Worm (Caenorhabditis elegans) whole organism, L1 larva: ENCODE results near the gene F37C12.14.

Experiments
- C04F5.9 ChIP-seq: sonication (generic microtip); optimal IDR thresholded peaks from 2 replicates; lab custom pipeline; 2016; ENCODE audit warnings: missing genetic modification characterization, missing compliant biosample characterization
- F16B12.6 ChIP-seq: fragments of 150-350 bp; optimal IDR thresholded peaks from 2 replicates; lab custom pipeline; 2014; ENCODE audit warnings: missing biosample characterization, missing genetic modification characterization
- aha-1 ChIP-seq: fragments of 150-350 bp; optimal IDR thresholded peaks from 2 replicates; lab custom pipeline; 2014; ENCODE audit warnings: missing biosample characterization, missing genetic modification characterization
- alr-1 ChIP-seq: fragments of 200-800 bp; sonication (Bioruptor generic); optimal IDR thresholded peaks from 2 replicates; lab custom pipeline; 2018; ENCODE audit warnings: borderline replicate concordance, mild to moderate bottlenecking, missing genetic modification characterization, missing compliant biosample characterization
- ceh-8 ChIP-seq: fragments of 200-800 bp; sonication (Bioruptor generic); optimal IDR thresholded peaks from 2 replicates; lab custom pipeline; 2018; ENCODE audit warnings: mild to moderate bottlenecking, missing genetic modification characterization, moderate library complexity, missing compliant biosample characterization
- dpl-1 ChIP-seq, 3 experiments: fragments of 150-350 bp in 2 of 3; sonication (generic microtip) in 1 of 3; optimal IDR thresholded peaks; 2 replicates each; lab custom pipeline; 2014 to 2017; ENCODE audit warnings: missing biosample characterization in 3 of 3, missing genetic modification characterization in 3 of 3, missing genetic modification reagents in 3 of 3
- efl-1 ChIP-seq, 4 experiments: fragments of 150-350 bp; optimal IDR thresholded peaks in 3 of 4; peaks in 1 of 4; 1 replicate in 1 of 4; 2 replicates in 3 of 4; lab custom pipeline; 2014; ENCODE audit warnings: missing biosample characterization in 2 of 4, missing genetic modification characterization in 2 of 4, missing genetic modification reagents in 2 of 4
- egl-13 ChIP-seq: sonication (generic microtip); optimal IDR thresholded peaks from 2 replicates; lab custom pipeline; 2016; ENCODE audit warnings: missing genotype, missing genetic modification reagents, missing genetic modification characterization, missing compliant biosample characterization
- egl-27 ChIP-seq, 2 experiments: fragments of 150-350 bp in 1 of 2; sonication (generic microtip); optimal IDR thresholded peaks; 3 replicates each; lab custom pipeline; 2017 to 2018; ENCODE audit warnings: missing biosample characterization in 2 of 2, missing genetic modification characterization in 2 of 2, missing genetic modification reagents in 2 of 2
- elt-2 ChIP-seq: sonication (generic microtip); optimal IDR thresholded peaks from 2 replicates; lab custom pipeline; 2016; ENCODE audit warnings: missing genetic modification characterization, mild to moderate bottlenecking, inconsistent platforms, missing compliant biosample characterization, missing genetic modification reagents
- elt-3 ChIP-seq, 6 experiments: fragments of 150-350 bp in 1 of 6; sonication (generic microtip); optimal IDR thresholded peaks; 2 replicates each; lab custom pipeline; 2017 to 2018; ENCODE audit warnings: missing biosample characterization in 6 of 6, missing genetic modification characterization in 6 of 6, inconsistent platforms in 1 of 6
- fkh-10 ChIP-seq: sonication (generic microtip); optimal IDR thresholded peaks from 2 replicates; lab custom pipeline; 2017; ENCODE audit warnings: missing biosample characterization, missing genetic modification reagents, missing genetic modification characterization
- fkh-4 ChIP-seq: sonication (generic microtip); optimal IDR thresholded peaks from 2 replicates; lab custom pipeline; 2016; ENCODE audit warnings: missing compliant biosample characterization, missing genetic modification characterization, borderline replicate concordance
- hlh-17 ChIP-seq: fragments of 200-800 bp; sonication (Bioruptor generic); optimal IDR thresholded peaks from 2 replicates; lab custom pipeline; 2018; ENCODE audit warnings: missing genetic modification characterization, mild to moderate bottlenecking, missing compliant biosample characterization, moderate library complexity, borderline replicate concordance
- hlh-4 ChIP-seq: sonication (generic microtip); optimal IDR thresholded peaks from 2 replicates; lab custom pipeline; 2016; ENCODE audit warnings: mild to moderate bottlenecking, missing genetic modification characterization, missing compliant biosample characterization
- hpl-2 ChIP-seq: fragments of 150-350 bp; optimal IDR thresholded peaks from 2 replicates; lab custom pipeline; 2014; ENCODE audit warnings: missing biosample characterization, missing genetic modification reagents, missing genetic modification characterization
- irx-1 ChIP-seq: sonication (generic microtip); optimal IDR thresholded peaks from 2 replicates; lab custom pipeline; 2016; ENCODE audit warnings: missing genetic modification characterization, missing compliant biosample characterization
- isw-1 ChIP-seq: fragments of 200-800 bp; sonication (Bioruptor generic); IDR thresholded peaks from 2 replicates; pipeline ENCODE4 v1.3.6; 2022; ENCODE audit warnings: missing genetic modification characterization, missing compliant biosample characterization
- jun-1 ChIP-seq: fragments of 150-350 bp; optimal IDR thresholded peaks from 2 replicates; lab custom pipeline; 2014; ENCODE audit warnings: missing biosample characterization, missing genetic modification reagents, missing genetic modification characterization
- lin-13 ChIP-seq: fragments of 150-350 bp; optimal IDR thresholded peaks from 2 replicates; lab custom pipeline; 2014; ENCODE audit warnings: missing biosample characterization, missing genetic modification reagents, missing genetic modification characterization
- lin-14 ChIP-seq: fragments of 200-800 bp; sonication (Bioruptor generic); optimal IDR thresholded peaks from 2 replicates; lab custom pipeline; 2018; ENCODE audit warnings: mild to moderate bottlenecking, missing genetic modification characterization, moderate library complexity, missing compliant biosample characterization
- lin-15B ChIP-seq: fragments of 150-350 bp; sonication (generic microtip); optimal IDR thresholded peaks from 3 replicates; lab custom pipeline; 2014; ENCODE audit warnings: missing biosample characterization, missing genetic modification characterization
- lin-35 ChIP-seq, 2 experiments: fragments of 150-350 bp; optimal IDR thresholded peaks; 2 replicates each; lab custom pipeline; 2014; ENCODE audit warnings: missing biosample characterization in 2 of 2, missing genetic modification characterization in 2 of 2, missing genetic modification reagents in 2 of 2
- lin-39 ChIP-seq: fragments of 150-350 bp; optimal IDR thresholded peaks from 2 replicates; lab custom pipeline; 2014; ENCODE audit warnings: missing biosample characterization, missing genetic modification reagents, missing genetic modification characterization
- lsy-2 ChIP-seq, 2 experiments: fragments of 150-350 bp; optimal IDR thresholded peaks; 2 replicates each; lab custom pipeline; 2014; ENCODE audit warnings: missing biosample characterization in 2 of 2, missing genetic modification characterization in 2 of 2
- mab-9 ChIP-seq: fragments of 200-800 bp; sonication (Bioruptor generic); IDR thresholded peaks from 2 replicates; pipeline ENCODE4 v1.3.6; 2022; ENCODE audit warnings: missing genetic modification reagents, missing genetic modification characterization, missing compliant biosample characterization
- mdl-1 ChIP-seq, 2 experiments: fragments of 150-350 bp; optimal IDR thresholded peaks; 2 replicates each; lab custom pipeline; 2014 to 2017; ENCODE audit warnings: missing biosample characterization in 2 of 2, missing genetic modification characterization in 2 of 2, inconsistent platforms in 1 of 2
- mep-1 ChIP-seq: fragments of 150-350 bp; optimal IDR thresholded peaks from 2 replicates; lab custom pipeline; 2014; ENCODE audit warnings: missing biosample characterization, missing genetic modification characterization
- nhr-12 ChIP-seq: sonication (generic microtip); optimal IDR thresholded peaks from 2 replicates; lab custom pipeline; 2017; ENCODE audit warnings: missing biosample characterization, missing genetic modification characterization
- nhr-19 ChIP-seq: fragments of 200-800 bp; sonication (Bioruptor generic); conservative IDR thresholded peaks from 2 replicates; pipeline ENCODE4 v1.3.6; 2022; ENCODE audit warnings: missing genetic modification characterization, missing compliant biosample characterization
- nhr-20 ChIP-seq: sonication (generic microtip); optimal IDR thresholded peaks from 2 replicates; lab custom pipeline; 2016; ENCODE audit warnings: mild to moderate bottlenecking, missing genetic modification characterization, missing compliant biosample characterization
- nhr-28 ChIP-seq: fragments of 150-350 bp; optimal IDR thresholded peaks from 2 replicates; lab custom pipeline; 2014; ENCODE audit warnings: missing biosample characterization, missing genetic modification characterization
- nhr-47 ChIP-seq: sonication (generic microtip); optimal IDR thresholded peaks from 2 replicates; lab custom pipeline; 2016; ENCODE audit warnings: mild to moderate bottlenecking, missing genetic modification characterization, moderate library complexity, missing compliant biosample characterization
- nhr-71 ChIP-seq: sonication (generic microtip); optimal IDR thresholded peaks from 2 replicates; lab custom pipeline; 2016; ENCODE audit warnings: mild to moderate bottlenecking, missing genetic modification characterization, moderate library complexity, missing compliant biosample characterization
- nhr-77 ChIP-seq: fragments of 150-350 bp; optimal IDR thresholded peaks from 2 replicates; lab custom pipeline; 2014; ENCODE audit warnings: missing biosample characterization, missing genetic modification characterization
- nhr-85 ChIP-seq: sonication (generic microtip); peaks from one replicate; lab custom pipeline; 2016; ENCODE audit warnings: missing genetic modification characterization, inconsistent platforms, missing compliant biosample characterization
- nhr-90 ChIP-seq: sonication (generic microtip); optimal IDR thresholded peaks from 2 replicates; lab custom pipeline; 2016; ENCODE audit warnings: mild to moderate bottlenecking, missing genetic modification characterization, missing compliant biosample characterization; ENCODE audit not compliant: poor library complexity
- pax-3 ChIP-seq: fragments of 200-800 bp; sonication (Bioruptor generic); optimal IDR thresholded peaks from 2 replicates; lab custom pipeline; 2018; ENCODE audit warnings: mild to moderate bottlenecking, missing genetic modification characterization, moderate library complexity, missing compliant biosample characterization
- skn-1 ChIP-seq: fragments of 150-350 bp; optimal IDR thresholded peaks from 2 replicates; lab custom pipeline; 2014; ENCODE audit warnings: missing biosample characterization, missing genetic modification characterization
- snu-23 ChIP-seq: sonication (generic microtip); optimal IDR thresholded peaks from 2 replicates; lab custom pipeline; 2016; ENCODE audit warnings: missing genetic modification characterization, missing compliant biosample characterization
- sox-4 ChIP-seq: sonication (generic microtip); optimal IDR thresholded peaks from 2 replicates; lab custom pipeline; 2016; ENCODE audit warnings: missing genetic modification characterization, missing compliant biosample characterization
- sup-37 ChIP-seq: fragments of 200-800 bp; sonication (Bioruptor generic); optimal IDR thresholded peaks from 2 replicates; lab custom pipeline; 2018; ENCODE audit warnings: mild to moderate bottlenecking, missing genetic modification characterization, missing compliant biosample characterization
- swsn-7 ChIP-seq: sonication (generic microtip); optimal IDR thresholded peaks from 2 replicates; lab custom pipeline; 2016; ENCODE audit warnings: missing genetic modification characterization, missing compliant biosample characterization
- tlp-1 ChIP-seq: fragments of 150-350 bp; optimal IDR thresholded peaks from 2 replicates; lab custom pipeline; 2014; ENCODE audit warnings: missing biosample characterization, missing genetic modification characterization
- unc-86 ChIP-seq: sonication (generic microtip); optimal IDR thresholded peaks from 2 replicates; lab custom pipeline; 2016; ENCODE audit warnings: missing genetic modification characterization, missing compliant biosample characterization
- unc-98 ChIP-seq: fragments of 200-800 bp; sonication (Bioruptor generic); IDR thresholded peaks from 2 replicates; pipeline ENCODE4 v1.3.6; 2022; ENCODE audit warnings: missing genetic modification characterization, missing compliant biosample characterization
- xbp-1 ChIP-seq: sonication (generic microtip); optimal IDR thresholded peaks from 2 replicates; lab custom pipeline; 2016; ENCODE audit warnings: missing genetic modification characterization, missing compliant biosample characterization
- zag-1 ChIP-seq: fragments of 150-350 bp; optimal IDR thresholded peaks from 2 replicates; lab custom pipeline; 2014; ENCODE audit warnings: missing biosample characterization, missing genetic modification characterization
- ztf-11 ChIP-seq, 2 experiments: sonication (generic microtip); optimal IDR thresholded peaks; 2 replicates each; lab custom pipeline; 2016 to 2017; ENCODE audit warnings: missing genetic modification characterization in 2 of 2, missing biosample characterization in 1 of 2, missing compliant biosample characterization in 1 of 2
- ztf-4 ChIP-seq: fragments of 150-350 bp; optimal IDR thresholded peaks from 2 replicates; lab custom pipeline; 2014; ENCODE audit warnings: missing biosample characterization, missing genetic modification characterization

Gene F37C12.14

ce11 chrIII:7142172-7142601 lies 43.2 kb downstream of the F37C12.14 start (continued):
- TF ChIP-seq nhr-20 (tag; lab: Kevin White, UChicago) (peak; percentile 40), ceh-8 (GFP tag; lab: Kevin White, UChicago) (no peak), lin-13 (no peak), nhr-90 (tag; lab: Kevin White, UChicago) (peak; percentile 78)

DNA sequence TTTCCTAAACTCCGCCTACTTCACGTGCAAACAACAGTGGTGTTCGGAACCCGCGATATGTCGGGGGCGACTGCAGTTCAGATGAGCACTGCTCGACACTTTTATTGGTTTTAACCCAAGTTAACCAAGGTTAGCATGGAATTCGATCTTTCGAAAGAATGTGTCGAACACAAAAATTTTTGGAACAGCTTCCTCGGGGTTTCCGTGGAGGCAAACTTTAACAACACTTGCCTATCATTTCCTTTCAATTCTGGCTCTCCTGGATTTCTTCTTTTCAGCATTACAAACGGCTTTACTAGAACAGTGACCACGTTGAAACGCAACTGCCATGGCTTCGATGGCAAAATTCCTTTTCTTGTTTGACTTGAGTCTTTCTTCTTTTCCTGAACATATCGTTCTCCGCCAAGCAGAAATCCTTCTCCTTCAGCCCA lies 44.1 kb downstream of the F37C12.14 start:
- TF ChIP-seq nhr-12 (tag; lab: Kevin White, UChicago) (no peak), nhr-90 (tag; lab: Kevin White, UChicago) (peak; percentile 76), lin-39 (peak; percentile 50), lin-35 (GFP tag; optimal IDR thresholded peaks at IDR 0.05; lab: Kevin White, UChicago) (peak in 1 of 2 experiments; percentile 73), pax-3 (no peak), skn-1 (tag; lab: Kevin White, UChicago) (no peak), nhr-85 (tag; lab: Kevin White, UChicago) (peak; percentile 14), sox-4 (tag; lab: Kevin White, UChicago) (no peak), unc-98 (no peak), lsy-2 (tag; optimal IDR thresholded peaks at IDR 0.05; lab: Kevin White, UChicago) (peak; percentile 3 to 15), mdl-1 (tag; optimal IDR thresholded peaks at IDR 0.05; lab: Kevin White, UChicago) (no peak), xbp-1 (no peak), nhr-19 (GFP tag; lab: Robert Waterston, UW) (peak; percentile 75), C04F5.9 (no peak), dpl-1 (GFP tag; optimal IDR thresholded peaks at IDR 0.05; lab: Kevin White, UChicago) (peak in 1 of 3 experiments; percentile 23), swsn-7 (tag; lab: Kevin White, UChicago) (peak; percentile 45), mab-9 (GFP tag; lab: Robert Waterston, UW) (no peak), egl-13 (tag; lab: Kevin White, UChicago) (no peak), sup-37 (no peak), jun-1 (peak; percentile 28), efl-1 (optimal IDR thresholded peaks at IDR 0.05; lab: Kevin White, UChicago) (peak; percentile 19 to 41), efl-1 (GFP tag; optimal IDR thresholded peaks at IDR 0.05 in 1 of 2; lab: Kevin White, UChicago) (peak in 1 of 2 experiments; percentile 96), nhr-77 (peak; percentile 62), nhr-28 (tag; lab: Kevin White, UChicago) (no peak), alr-1 (no peak), elt-2 (peak; percentile 92), hlh-17 (no peak), nhr-20 (tag; lab: Kevin White, UChicago) (peak; percentile 42), F16B12.6 (tag; lab: Kevin White, UChicago) (no peak), hpl-2 (GFP tag; lab: Kevin White, UChicago) (peak; percentile 47), lin-14 (peak; percentile 59), fkh-4 (no peak), lin-15B (no peak), ztf-4 (tag; lab: Kevin White, UChicago) (no peak), tlp-1 (no peak), zag-1 (tag; lab: Kevin White, UChicago) (no peak), egl-27 (tag; optimal IDR thresholded peaks at IDR 0.05; lab: Kevin White, UChicago) (no peak), snu-23 (GFP tag; lab: Kevin White, UChicago) (peak; percentile 32), nhr-47 (tag; lab: Kevin White, UChicago) (peak; percentile 42), ztf-11 (tag; optimal IDR thresholded peaks at IDR 0.05; lab: Kevin White, UChicago) (no peak), fkh-10 (GFP tag; lab: Kevin White, UChicago) (no peak), irx-1 (no peak), mep-1 (tag; lab: Kevin White, UChicago) (no peak), isw-1 (GFP tag; lab: Robert Waterston, UW) (no peak), unc-86 (tag; lab: Kevin White, UChicago) (no peak), nhr-71 (tag; lab: Kevin White, UChicago) (peak; percentile 74), hlh-4 (tag; lab: Kevin White, UChicago) (no peak), aha-1 (tag; lab: Kevin White, UChicago) (no peak), elt-3 (tag; optimal IDR thresholded peaks at IDR 0.05; lab: Kevin White, UChicago) (no peak)
